Fruit fly (Drosophila melanogaster) whole organism, adult: ENCODE results near the gene CG43346.

Source experiments
- Mnt ChIP-seq: fragments of 200-800 bp; sonication (Bioruptor generic); optimal IDR thresholded peaks from 2 replicates; lab custom pipeline; 2016; ENCODE audit warnings: missing biosample characterization, mild to moderate bottlenecking, missing genetic modification characterization
- kay ChIP-seq: fragments of 200-800 bp; sonication (Bioruptor generic); peaks from one replicate; lab custom pipeline; 2016; ENCODE audit warnings: missing biosample characterization, missing genetic modification characterization, borderline replicate concordance

DNA sequence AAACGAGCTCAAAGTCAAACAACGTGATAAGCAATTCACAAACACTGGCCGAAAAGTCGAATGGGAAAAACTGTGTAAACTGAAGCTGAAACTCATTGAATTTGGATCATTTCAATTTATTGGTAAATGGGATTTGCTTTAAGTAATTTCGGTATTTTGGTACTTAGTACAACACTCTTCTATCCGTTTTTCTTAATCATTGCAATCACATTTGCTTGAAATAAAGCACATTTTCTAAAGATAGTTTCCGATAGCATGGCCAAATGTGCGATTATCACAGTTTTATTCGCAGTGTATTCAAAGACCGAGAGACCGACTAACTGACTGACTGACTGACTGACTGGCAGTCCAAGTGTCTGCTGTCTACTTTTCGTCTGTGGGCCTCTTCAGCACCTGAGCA is 28.1 kb upstream of the CG43346 start:
- TF ChIP-seq kay (GFP tag; lab: Kevin White, UChicago) (no peak), Mnt (no peak)
